Worm (Caenorhabditis elegans) whole organism, mixed stage, embryonic: ENCODE results near the gene eng-1.

Source experiments
- ceh-39 ChIP-seq: fragments of 150-350 bp; optimal IDR thresholded peaks from 2 replicates; lab custom pipeline; 2014; ENCODE audit warnings: missing biosample characterization, missing genetic modification characterization
- lsy-2 ChIP-seq: fragments of 150-350 bp; optimal IDR thresholded peaks from 2 replicates; lab custom pipeline; 2014; ENCODE audit warnings: missing biosample characterization, missing genetic modification characterization
- sem-2 ChIP-seq: fragments of 200-800 bp; sonication (Bioruptor generic); optimal IDR thresholded peaks from 2 replicates; lab custom pipeline; 2018; ENCODE audit warnings: mild to moderate bottlenecking, missing genetic modification characterization, missing compliant biosample characterization
- snpc-4 ChIP-seq: fragments of 150-350 bp; optimal IDR thresholded peaks from 2 replicates; lab custom pipeline; 2014; ENCODE audit warnings: missing biosample characterization, missing genetic modification characterization

DNA sequence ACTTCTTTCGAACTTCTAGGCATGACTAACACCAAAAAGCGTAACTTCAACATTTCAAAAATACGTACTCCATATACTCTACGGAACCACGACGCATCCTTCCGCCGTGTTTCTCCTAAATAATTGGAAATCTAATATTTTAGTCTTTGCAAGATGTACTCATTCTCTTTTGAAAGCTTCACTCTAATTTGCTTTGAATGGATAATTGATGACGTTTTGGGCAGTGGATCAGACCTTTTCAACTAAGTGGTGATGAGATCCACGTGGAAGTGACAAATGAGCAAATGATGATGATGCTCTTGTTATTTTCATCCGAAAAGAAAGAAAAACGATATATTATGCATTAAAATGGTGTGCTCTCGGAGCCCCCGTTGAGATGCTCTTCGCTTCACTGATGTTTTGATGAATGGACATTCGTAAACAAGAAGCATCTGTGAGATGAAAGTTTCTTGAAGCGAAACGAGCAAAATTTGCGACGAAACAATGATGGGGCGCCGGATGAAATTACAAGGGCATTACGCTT, 43.8 kb downstream of the eng-1 start:
- no peak for TF ChIP-seq sem-2
- no peak for TF ChIP-seq lsy-2 (tag; lab: Kevin White, UChicago)
- no peak for TF ChIP-seq ceh-39 (tag; lab: Kevin White, UChicago)
- no peak for TF ChIP-seq snpc-4 (tag; lab: Kevin White, UChicago)
